Worm (Caenorhabditis elegans) whole organism, midembryonic: ENCODE results near the gene F36H9.7.

Experiments used
- T22C8.4 ChIP-seq: fragments of 200-800 bp; sonication (Bioruptor generic); IDR thresholded peaks from 2 replicates; pipeline ENCODE4 v1.3.6; 2022; ENCODE audit warnings: missing genetic modification characterization, missing compliant biosample characterization
- cog-1 ChIP-seq: sonication (generic microtip); optimal IDR thresholded peaks from 2 replicates; lab custom pipeline; 2016; ENCODE audit warnings: missing genetic modification characterization, missing compliant biosample characterization
- flt-1 ChIP-seq: fragments of 200-800 bp; sonication (Bioruptor generic); IDR thresholded peaks from 2 replicates; pipeline ENCODE4 v1.3.6; 2022; ENCODE audit warnings: missing genetic modification characterization, missing compliant biosample characterization
- klf-2 ChIP-seq: fragments of 200-800 bp; sonication (Bioruptor generic); conservative IDR thresholded peaks from 2 replicates; pipeline ENCODE4 v1.3.6; 2022; ENCODE audit warnings: missing genetic modification reagents, missing genetic modification characterization, missing compliant biosample characterization
- med-1 ChIP-seq: sonication (generic microtip); optimal IDR thresholded peaks from 2 replicates; lab custom pipeline; 2017; ENCODE audit warnings: missing genetic modification characterization, mild to moderate bottlenecking, missing compliant biosample characterization, antibody characterized with exemption, missing genetic modification reagents; ENCODE audit not compliant: insufficient read depth
- ref-1 ChIP-seq: fragments of 200-800 bp; sonication (Bioruptor generic); conservative IDR thresholded peaks from 2 replicates; pipeline ENCODE4 v1.3.6; 2022; ENCODE audit warnings: missing genetic modification reagents, missing genetic modification characterization, missing compliant biosample characterization
- tab-1 ChIP-seq: fragments of 200-800 bp; sonication (Bioruptor generic); IDR thresholded peaks from 2 replicates; pipeline ENCODE4 v1.3.6; 2022; ENCODE audit warnings: missing genetic modification characterization, missing compliant biosample characterization
- ztf-23 ChIP-seq: fragments of 200-800 bp; sonication (Bioruptor generic); IDR thresholded peaks from 2 replicates; pipeline ENCODE4 v1.3.6; 2022; ENCODE audit warnings: missing genetic modification reagents, missing genetic modification characterization, missing compliant biosample characterization
- ztf-29 ChIP-seq: fragments of 200-800 bp; sonication (Bioruptor generic); IDR thresholded peaks from 2 replicates; pipeline ENCODE4 v1.3.6; 2022; ENCODE audit warnings: missing genetic modification reagents, missing genetic modification characterization, missing compliant biosample characterization

DNA sequence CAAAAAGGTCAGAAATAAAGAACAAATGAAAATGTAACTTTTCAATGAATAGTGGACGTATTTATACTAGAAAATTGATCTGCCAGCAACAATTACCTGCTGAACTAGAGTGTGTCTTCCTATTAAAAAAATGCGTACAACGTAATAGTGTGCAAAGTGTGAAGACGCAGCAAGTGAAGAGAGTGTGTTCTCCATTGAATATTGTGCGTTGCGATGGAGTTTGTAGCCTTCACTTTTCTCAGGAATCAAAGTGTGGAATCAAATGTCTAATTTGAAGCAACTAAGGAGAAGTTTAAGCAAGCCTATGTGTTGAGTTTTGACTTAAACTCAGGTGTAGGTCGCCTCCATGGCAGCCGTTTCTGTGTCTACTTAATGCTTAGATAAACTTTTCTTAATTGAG, 42.8 kb downstream of the F36H9.7 start, which contains the start of gene gst-21:
- TF ChIP-seq T22C8.4 (GFP tag; lab: Robert Waterston, UW) (no peak), tab-1 (GFP tag; lab: Robert Waterston, UW) (no peak), flt-1 (GFP tag; lab: Robert Waterston, UW) (no peak), ref-1 (GFP tag; lab: Robert Waterston, UW) (no peak), ztf-29 (GFP tag; lab: Robert Waterston, UW) (no peak), med-1 (GFP tag; lab: Kevin White, UChicago) (no peak), cog-1 (tag; lab: Kevin White, UChicago) (no peak), klf-2 (GFP tag; lab: Robert Waterston, UW) (no peak), ztf-23 (GFP tag; lab: Robert Waterston, UW) (no peak)
